Worm (Caenorhabditis elegans): ENCODE results near the gene his-40.

his-40 gene

DNA sequence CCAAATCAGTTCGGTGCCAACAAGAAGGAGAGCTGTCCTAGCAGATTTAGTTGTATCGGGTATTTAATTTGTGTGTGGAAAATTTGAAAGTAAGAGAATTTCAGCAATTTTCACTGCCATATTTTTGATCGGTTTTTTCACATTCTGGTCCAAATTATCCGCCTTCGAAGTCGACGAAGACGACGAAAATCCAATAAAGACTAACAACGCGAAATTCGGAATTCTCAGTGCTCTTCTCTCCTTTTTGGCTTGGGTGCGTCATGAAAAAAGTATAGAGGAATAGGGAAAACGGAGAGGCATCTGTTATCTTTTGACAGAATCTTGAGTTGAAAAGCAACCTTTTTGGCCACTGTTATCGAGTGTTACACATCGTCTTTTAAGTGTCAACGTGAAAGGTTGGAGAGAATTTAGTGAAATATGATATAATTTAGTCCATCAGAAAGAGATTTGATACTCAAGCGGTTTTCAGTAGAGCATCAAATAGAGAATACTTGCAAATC is 18.2 kb downstream of the his-40 start:
- no peak for TF ChIP-seq unc-62 (GFP tag; optimal IDR thresholded peaks at IDR 0.05)

DNA sequence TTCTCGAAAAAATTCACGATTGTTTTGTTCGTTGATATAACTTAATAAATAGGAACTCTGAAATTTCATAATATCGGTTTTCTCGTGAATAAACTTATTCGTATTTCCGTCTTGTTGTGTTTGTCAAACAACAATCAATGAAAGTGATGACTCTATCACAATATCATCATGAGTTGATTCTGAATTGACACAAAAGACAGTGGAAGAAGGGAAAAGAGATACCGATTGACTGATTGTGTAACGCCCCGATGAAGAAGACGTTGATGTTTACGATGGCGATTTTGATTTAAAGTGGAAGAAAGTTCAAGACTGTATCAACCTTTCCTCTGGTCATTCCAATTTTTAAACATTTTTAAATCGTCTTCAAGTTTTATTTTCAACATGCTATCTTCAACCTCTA is 19.7 kb downstream of the his-40 start, which contains the start of gene ttr-59:
Gene ttr-59, plus strand, starts transcription at position 218 of the 400 bp plus-strand sequence.
- no peak for TF ChIP-seq unc-62 (GFP tag; optimal IDR thresholded peaks at IDR 0.05)

ce11 chrX:7330685-7331196 is 20.8 kb downstream of the his-40 start, which contains the start of gene ttr-30:
ttr-30 (plus strand) TSS chrX:7330949.
- TF ChIP-seq unc-62 (GFP tag; optimal IDR thresholded peaks at IDR 0.05): no peak

DNA sequence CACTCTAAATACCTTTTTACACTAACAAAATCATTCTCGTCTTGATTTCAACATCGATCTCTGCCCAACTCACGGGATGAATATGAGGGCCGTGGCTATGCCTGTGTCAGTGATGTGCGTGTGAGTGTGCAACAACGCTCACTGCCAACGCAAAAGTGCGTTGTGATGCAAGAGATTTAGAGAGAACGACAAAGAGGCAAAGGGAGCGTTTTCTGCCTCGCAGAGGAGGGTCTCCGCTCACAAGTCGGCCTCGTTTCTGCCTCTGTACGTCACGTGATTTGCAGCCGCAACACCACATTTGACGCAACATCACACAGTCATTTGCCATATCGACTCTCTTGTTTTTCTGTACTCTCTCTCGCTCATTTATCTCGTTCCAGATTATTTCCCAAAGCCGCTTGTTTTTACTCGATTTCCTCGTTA is 24.4 kb downstream of the his-40 start, which contains the start of gene epg-7:
Gene epg-7, plus strand, starts transcription at position 413 of the 423 bp plus-strand sequence.
- TF ChIP-seq unc-62 (GFP tag; optimal IDR thresholded peaks at IDR 0.05): no peak

DNA sequence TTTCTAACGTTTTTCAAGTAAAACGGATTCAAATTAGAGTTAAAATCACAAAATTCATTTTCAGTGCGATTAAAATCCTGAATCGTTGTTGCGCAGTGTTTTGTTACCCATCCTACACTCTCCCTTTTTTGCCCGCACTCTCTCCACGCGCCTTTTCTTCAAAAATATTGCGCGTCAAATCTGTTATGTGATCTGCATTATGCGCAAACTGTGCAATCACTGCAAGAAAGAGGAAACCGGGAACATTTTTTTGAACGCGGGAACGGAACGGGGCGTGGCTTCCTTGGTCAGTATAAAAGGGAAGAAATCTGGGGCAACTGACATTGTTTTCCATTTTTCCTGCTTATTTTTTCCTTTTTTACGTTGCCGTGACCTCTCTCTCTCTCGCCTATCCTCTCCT is 30.5 kb downstream of the his-40 start:
- TF ChIP-seq unc-62 (GFP tag; optimal IDR thresholded peaks at IDR 0.05): no peak

DNA sequence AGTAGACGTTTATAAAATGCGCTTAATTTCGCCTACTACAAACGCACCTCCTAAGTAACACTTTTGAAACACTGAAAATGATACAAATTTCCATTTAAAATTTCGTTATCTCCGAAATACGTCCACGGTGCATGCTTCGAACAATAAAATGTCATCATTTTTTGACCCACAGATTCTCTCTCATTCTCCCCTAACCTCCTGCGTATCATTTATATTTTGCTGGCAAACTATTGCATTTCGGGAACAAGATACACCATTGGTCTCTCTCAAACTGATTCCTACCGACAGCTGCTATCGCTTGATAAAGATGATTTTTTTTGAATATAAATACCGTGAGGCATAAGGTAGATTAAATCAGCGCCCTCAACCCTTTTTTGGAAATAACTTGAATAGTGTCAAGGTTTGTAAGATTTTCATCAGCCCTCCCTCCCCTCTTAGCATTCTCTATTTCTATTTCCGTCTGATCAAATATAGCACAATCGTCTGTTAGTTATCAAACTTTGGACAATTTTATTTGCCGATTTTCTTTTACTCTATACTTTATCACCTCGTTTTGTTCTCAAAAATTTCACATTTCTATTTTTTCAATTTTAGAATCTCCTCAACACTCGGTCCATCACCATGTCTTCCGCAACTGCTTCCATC is 31.1 kb downstream of the his-40 start, which contains the start of gene C07D8.6:
Gene C07D8.6, plus strand, starts transcription at position 595 of the 645 bp plus-strand sequence.
- no peak for TF ChIP-seq unc-62 (GFP tag; optimal IDR thresholded peaks at IDR 0.05)

ce11 chrX:7343218-7343617 is 33.3 kb downstream of the his-40 start:
- TF ChIP-seq unc-62 (GFP tag; optimal IDR thresholded peaks at IDR 0.05): no peak

DNA sequence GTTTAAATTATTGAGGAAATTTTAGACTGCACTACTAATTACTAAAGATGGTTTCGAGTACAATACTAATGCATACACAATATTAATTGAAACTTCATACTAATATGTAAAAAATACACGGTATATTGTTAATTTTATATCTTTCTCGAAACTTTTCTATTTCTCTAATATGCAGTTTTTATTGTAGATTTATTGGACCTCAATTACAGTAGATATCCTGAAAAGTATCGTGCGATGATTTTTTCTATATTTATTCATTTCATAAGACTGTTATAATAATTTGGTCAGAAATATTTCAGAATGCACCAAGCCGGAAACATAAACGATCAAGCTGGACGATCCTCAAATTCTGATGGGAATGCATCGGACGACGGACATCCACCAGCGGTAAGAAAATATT is 33.8 kb downstream of the his-40 start, which contains the start of gene C07D8.5:
Gene C07D8.5, plus strand, starts transcription at position 301 of the 400 bp plus-strand sequence.
- no peak for TF ChIP-seq unc-62 (GFP tag; optimal IDR thresholded peaks at IDR 0.05)
